Worm (Caenorhabditis elegans) whole organism, L4 larva: Measurements from ENCODE around the gene C25H3.14.

ENCODE experiments used
- D1046.2 ChIP-seq: fragments of 200-800 bp; sonication (Bioruptor generic); IDR thresholded peaks from 2 replicates; pipeline ENCODE4 v1.3.6; 2022; ENCODE audit warnings: missing genetic modification characterization, missing compliant biosample characterization
- R02D3.7 ChIP-seq: fragments of 150-350 bp; sonication (generic microtip); optimal IDR thresholded peaks from 3 replicates; lab custom pipeline; 2014; ENCODE audit warnings: missing biosample characterization, missing genetic modification characterization
- T20F7.1 ChIP-seq: fragments of 200-800 bp; sonication (Bioruptor generic); optimal IDR thresholded peaks from 2 replicates; lab custom pipeline; 2018; ENCODE audit warnings: mild to moderate bottlenecking, missing genetic modification characterization, missing compliant biosample characterization
- Y48G9A.11 ChIP-seq: fragments of 200-800 bp; sonication (Bioruptor generic); IDR thresholded peaks from 2 replicates; pipeline ENCODE4 v1.3.6; 2022; ENCODE audit warnings: missing genetic modification reagents, missing genetic modification characterization, missing compliant biosample characterization
- Y5F2A.4 ChIP-seq: fragments of 200-800 bp; sonication (Bioruptor generic); optimal IDR thresholded peaks from 2 replicates; lab custom pipeline; 2018; ENCODE audit warnings: mild to moderate bottlenecking, missing genetic modification characterization, missing compliant biosample characterization
- arid-1 ChIP-seq: fragments of 200-800 bp; sonication (Bioruptor generic); conservative IDR thresholded peaks from 2 replicates; pipeline ENCODE4 v1.3.6; 2022; ENCODE audit warnings: missing genetic modification reagents, missing genetic modification characterization, missing compliant biosample characterization
- ceh-28 ChIP-seq: fragments of 150-350 bp; optimal IDR thresholded peaks from 2 replicates; lab custom pipeline; 2014; ENCODE audit warnings: missing biosample characterization, missing genetic modification reagents, missing genetic modification characterization
- cey-2 ChIP-seq: sonication (generic microtip); optimal IDR thresholded peaks from 3 replicates; lab custom pipeline; 2017; ENCODE audit warnings: missing genetic modification characterization, mild to moderate bottlenecking, missing compliant biosample characterization, antibody characterized with exemption, borderline replicate concordance; ENCODE audit not compliant: insufficient read depth
- ctbp-1 ChIP-seq: fragments of 200-800 bp; sonication (Bioruptor generic); IDR thresholded peaks from 2 replicates; pipeline ENCODE4 v1.3.6; 2022; ENCODE audit warnings: missing genetic modification reagents, missing genetic modification characterization, missing compliant biosample characterization
- dmd-6 ChIP-seq: fragments of 200-800 bp; sonication (Bioruptor generic); IDR thresholded peaks from 2 replicates; pipeline ENCODE4 v1.3.6; 2022; ENCODE audit warnings: missing genetic modification reagents, missing genetic modification characterization, missing compliant biosample characterization
- dmd-9 ChIP-seq: fragments of 200-800 bp; sonication (Bioruptor generic); IDR thresholded peaks from 2 replicates; pipeline ENCODE4 v1.3.6; 2022; ENCODE audit warnings: missing genetic modification reagents, missing genetic modification characterization, missing compliant biosample characterization
- egl-27 ChIP-seq: sonication (generic microtip); optimal IDR thresholded peaks from 3 replicates; lab custom pipeline; 2017; ENCODE audit warnings: missing biosample characterization, missing genetic modification reagents, missing genetic modification characterization
- fkh-10 ChIP-seq: fragments of 150-350 bp; optimal IDR thresholded peaks from 2 replicates; lab custom pipeline; 2014; ENCODE audit warnings: missing biosample characterization, missing genetic modification reagents, missing genetic modification characterization
- lim-7 ChIP-seq: fragments of 200-800 bp; sonication (Bioruptor generic); IDR thresholded peaks from 2 replicates; pipeline ENCODE4 v1.3.6; 2022; ENCODE audit warnings: missing genetic modification characterization, missing compliant biosample characterization
- lin-38 ChIP-seq: fragments of 200-800 bp; sonication (Bioruptor generic); IDR thresholded peaks from 2 replicates; pipeline ENCODE4 v1.3.6; 2022; ENCODE audit warnings: missing genetic modification reagents, missing genetic modification characterization, missing compliant biosample characterization
- lin-39 ChIP-seq: fragments of 150-350 bp; optimal IDR thresholded peaks from 2 replicates; lab custom pipeline; 2014; ENCODE audit warnings: missing biosample characterization, missing genetic modification reagents, missing genetic modification characterization
- lsy-2 ChIP-seq, 2 experiments: fragments of 150-350 bp in 1 of 2; sonication (generic microtip) in 1 of 2; optimal IDR thresholded peaks; 2 replicates each; lab custom pipeline; 2014 to 2017; ENCODE audit warnings: missing biosample characterization in 2 of 2, missing genetic modification characterization in 2 of 2
- madf-5 ChIP-seq, 2 experiments: fragments of 200-800 bp; sonication (Bioruptor generic); IDR thresholded peaks; 2 replicates each; pipeline ENCODE4 v1.3.6; 2022; ENCODE audit warnings: missing compliant biosample characterization in 2 of 2, missing genetic modification characterization in 2 of 2
- madf-9 ChIP-seq: fragments of 200-800 bp; sonication (Bioruptor generic); conservative IDR thresholded peaks from 2 replicates; pipeline ENCODE4 v1.3.6; 2022; ENCODE audit warnings: missing genetic modification reagents, missing genetic modification characterization, missing compliant biosample characterization
- nhr-10 ChIP-seq: fragments of 150-350 bp; optimal IDR thresholded peaks from 2 replicates; lab custom pipeline; 2014; ENCODE audit warnings: missing biosample characterization, missing genetic modification characterization
- nhr-25 ChIP-seq: sonication (generic microtip); optimal IDR thresholded peaks from 2 replicates; lab custom pipeline; 2017; ENCODE audit warnings: missing genetic modification characterization, mild to moderate bottlenecking, missing compliant biosample characterization, antibody characterized with exemption, moderate library complexity, borderline replicate concordance; ENCODE audit not compliant: insufficient read depth
- nhr-76 ChIP-seq: fragments of 150-350 bp; optimal IDR thresholded peaks from 2 replicates; lab custom pipeline; 2014; ENCODE audit warnings: missing biosample characterization, missing genetic modification characterization
- pqm-1 ChIP-seq: sonication (generic microtip); optimal IDR thresholded peaks from 2 replicates; lab custom pipeline; 2017; ENCODE audit warnings: missing biosample characterization, missing genetic modification characterization
- spr-3 ChIP-seq: fragments of 200-800 bp; sonication (Bioruptor generic); optimal IDR thresholded peaks from 2 replicates; lab custom pipeline; 2018; ENCODE audit warnings: mild to moderate bottlenecking, missing genetic modification characterization, missing compliant biosample characterization
- unc-130 ChIP-seq: sonication (generic microtip); optimal IDR thresholded peaks from 2 replicates; lab custom pipeline; 2016; ENCODE audit warnings: missing genetic modification reagents, missing genetic modification characterization, missing compliant biosample characterization
- unc-62 ChIP-seq, 3 experiments: fragments of 150-350 bp in 1 of 3; sonication (generic microtip); optimal IDR thresholded peaks in 2 of 3; peaks in 1 of 3; 1 replicate in 1 of 3; 2 replicates in 2 of 3; lab custom pipeline; 2014 to 2017; ENCODE audit warnings: missing biosample characterization in 3 of 3, missing genetic modification characterization in 3 of 3, missing genetic modification reagents in 3 of 3, missing genotype in 1 of 3
- zip-11 ChIP-seq: fragments of 200-800 bp; sonication (Bioruptor generic); IDR thresholded peaks from 2 replicates; pipeline ENCODE4 v1.3.6; 2022; ENCODE audit warnings: missing genetic modification characterization, missing compliant biosample characterization

The C25H3.14 gene

ce11 chrII:5727707-5728106, 32.8 kb downstream of the C25H3.14 start, which contains the start of gene rab-3:
rab-3 (minus strand) TSS chrII:5727853.
- TF ChIP-seq lsy-2 (tag; optimal IDR thresholded peaks at IDR 0.05; lab: Kevin White, UChicago) = no peak
- no peak for TF ChIP-seq nhr-25 (tag; lab: Kevin White, UChicago)
- TF ChIP-seq fkh-10 = peak; percentile 10
- peak in 1 of 2 experiments; percentile 35 for TF ChIP-seq unc-62 (GFP tag; optimal IDR thresholded peaks at IDR 0.05 in 1 of 2; lab: Kevin White, UChicago)
- TF ChIP-seq unc-62 (tag; optimal IDR thresholded peaks at IDR 0.05; lab: Kevin White, UChicago) = no peak
- no peak for TF ChIP-seq Y48G9A.11 (GFP tag; lab: Robert Waterston, UW)
- TF ChIP-seq pqm-1 = no peak
- TF ChIP-seq ctbp-1 (GFP tag; lab: Robert Waterston, UW) = 0 out of 2 replicates have a peak, but pooled peaks have one; percentile 14
- TF ChIP-seq unc-130 (GFP tag; lab: Kevin White, UChicago) = no peak
- TF ChIP-seq dmd-9 (GFP tag; lab: Robert Waterston, UW) = no peak
- no peak for TF ChIP-seq nhr-10 (tag; lab: Kevin White, UChicago)
- no peak for TF ChIP-seq nhr-76 (tag; lab: Kevin White, UChicago)

- TF ChIP-seq lin-38 (no peak), cey-2 (tag; lab: Kevin White, UChicago) (no peak), fkh-10 (no peak)
- TF ChIP-seq, all 104 proteins: peak for 0
Observed at ce11 chrII:5730343-5731083, 35.6 kb downstream of the C25H3.14 start, which contains the start of the genes C18A3.7 and C18A3.11. C18A3.7 (minus strand) TSS chrII:5730443. C18A3.11 (plus strand) TSS chrII:5731033.

ce11 chrII:5734883-5735282, 40.0 kb downstream of the C25H3.14 start:
- TF ChIP-seq D1046.2 (GFP tag; lab: Robert Waterston, UW) = no peak
- TF ChIP-seq spr-3 (GFP tag; lab: Kevin White, UChicago) = no peak
- TF ChIP-seq lin-39 (tag; lab: Kevin White, UChicago) = no peak
- no peak for TF ChIP-seq Y5F2A.4 (GFP tag; lab: Kevin White, UChicago)
- no peak for TF ChIP-seq egl-27 (tag; lab: Kevin White, UChicago)
- TF ChIP-seq lim-7 (GFP tag; lab: Robert Waterston, UW) = no peak
- no peak for TF ChIP-seq zip-11 (GFP tag; lab: Robert Waterston, UW)

- TF ChIP-seq arid-1 (GFP tag; lab: Robert Waterston, UW) = no peak
- TF ChIP-seq unc-62 (GFP tag; optimal IDR thresholded peaks at IDR 0.05 in 1 of 2; lab: Kevin White, UChicago) = peak in 1 of 2 experiments; percentile 1
- no peak for TF ChIP-seq unc-62 (tag; optimal IDR thresholded peaks at IDR 0.05; lab: Kevin White, UChicago)
Observed at ce11 chrII:5735744-5736143, 40.8 kb downstream of the C25H3.14 start.

ce11 chrII:5736599-5736998, 41.7 kb downstream of the C25H3.14 start:
- TF ChIP-seq unc-62 (GFP tag; optimal IDR thresholded peaks at IDR 0.05 in 1 of 2; lab: Kevin White, UChicago) = peak in 1 of 2 experiments; percentile 97
- no peak for TF ChIP-seq unc-62 (tag; optimal IDR thresholded peaks at IDR 0.05; lab: Kevin White, UChicago)
- no peak for TF ChIP-seq madf-9 (GFP tag; lab: Robert Waterston, UW)
- no peak for TF ChIP-seq R02D3.7 (tag; lab: Kevin White, UChicago)
- TF ChIP-seq, all 104 proteins: peak for 1

ce11 chrII:5738795-5739194, 43.9 kb downstream of the C25H3.14 start, which contains the start of gene hlh-14:
hlh-14 (minus strand) TSS chrII:5738895.
- TF ChIP-seq madf-5 (GFP tag; IDR thresholded peaks at IDR 0.05; lab: Robert Waterston, UW) = no peak
- TF ChIP-seq, all 104 proteins: peak for 0

ce11 chrII:5742767-5743166, 47.9 kb downstream of the C25H3.14 start:
- TF ChIP-seq unc-62 (GFP tag; optimal IDR thresholded peaks at IDR 0.05 in 1 of 2; lab: Kevin White, UChicago) (no peak), unc-62 (tag; optimal IDR thresholded peaks at IDR 0.05; lab: Kevin White, UChicago) (no peak), T20F7.1 (no peak), pqm-1 (peak; percentile 71), D1046.2 (GFP tag; lab: Robert Waterston, UW) (no peak), dmd-6 (0 out of 2 replicates have a peak, but pooled peaks have one; percentile 9), ceh-28 (tag; lab: Kevin White, UChicago) (no peak)
- TF ChIP-seq, all 104 proteins: peak for 2
